Worm (Caenorhabditis elegans): ENCODE measurements around the gene tbx-9.

DNA sequence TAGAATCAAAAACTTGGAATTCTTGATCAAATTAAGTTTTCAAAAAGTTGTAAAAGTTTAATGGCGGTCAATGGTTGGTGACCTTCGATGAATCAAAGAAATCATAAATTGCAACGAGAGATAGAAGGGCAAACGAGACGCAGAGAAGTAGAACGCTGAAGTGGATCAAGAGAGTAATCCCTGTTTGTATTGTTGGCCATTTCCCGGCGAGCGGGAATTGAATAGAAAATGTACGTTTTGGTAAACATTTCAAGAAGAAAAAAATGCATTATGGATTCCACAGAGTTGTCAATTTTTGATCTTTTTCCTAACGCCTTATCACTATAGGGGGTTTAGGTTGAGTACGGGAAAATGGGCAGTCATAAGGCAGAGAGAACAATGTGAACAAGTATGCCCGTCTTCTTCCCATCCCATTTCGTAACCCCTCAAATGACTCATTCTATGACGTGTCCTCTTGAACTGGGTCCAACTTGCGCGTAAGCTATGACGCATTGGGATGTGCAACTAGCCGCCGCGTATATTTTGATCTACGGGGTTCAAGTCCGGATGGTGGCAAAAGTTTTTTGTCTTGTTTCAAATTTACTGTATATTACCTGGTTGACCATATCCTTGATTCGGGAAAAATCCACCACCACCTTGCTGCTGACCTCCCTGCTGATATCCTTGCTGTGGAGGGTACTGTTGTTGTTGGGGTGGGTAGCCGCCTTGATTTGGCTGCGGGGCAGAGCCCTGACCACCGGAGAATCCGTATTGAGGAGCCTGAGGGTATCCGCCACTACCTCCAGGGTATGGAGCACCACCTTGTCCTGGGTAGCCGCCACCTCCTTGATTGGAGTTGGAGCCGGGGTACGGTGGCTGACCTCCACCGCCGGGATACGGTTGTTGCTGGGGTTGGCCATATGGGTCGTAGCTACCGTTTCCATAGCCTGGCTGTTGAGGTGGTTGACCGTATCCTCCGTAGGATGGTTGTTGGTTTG is 12.8 kb downstream of the tbx-9 start:
- TF ChIP-seq ceh-30 (tag; optimal IDR thresholded peaks at IDR 0.05) (no peak), ceh-6 (GFP tag; optimal IDR thresholded peaks at IDR 0.05) (no peak), hlh-30 (tag; optimal IDR thresholded peaks at IDR 0.05; ENCODE audit: insufficient read depth) (no peak), pha-4 (tag; optimal IDR thresholded peaks at IDR 0.05) (no peak), nhr-11 (tag; optimal IDR thresholded peaks at IDR 0.05) (no peak), mec-3 (tag; optimal IDR thresholded peaks at IDR 0.05; ENCODE audit: borderline replicate concordance) (no peak), ceh-48 (tag; optimal IDR thresholded peaks at IDR 0.05) (no peak), fkh-10 (GFP tag; optimal IDR thresholded peaks at IDR 0.05) (no peak), sox-4 (tag; optimal IDR thresholded peaks at IDR 0.05) (no peak), ama-1 (optimal IDR thresholded peaks at IDR 0.05) (no peak)
